In the genomic region with DNA sequence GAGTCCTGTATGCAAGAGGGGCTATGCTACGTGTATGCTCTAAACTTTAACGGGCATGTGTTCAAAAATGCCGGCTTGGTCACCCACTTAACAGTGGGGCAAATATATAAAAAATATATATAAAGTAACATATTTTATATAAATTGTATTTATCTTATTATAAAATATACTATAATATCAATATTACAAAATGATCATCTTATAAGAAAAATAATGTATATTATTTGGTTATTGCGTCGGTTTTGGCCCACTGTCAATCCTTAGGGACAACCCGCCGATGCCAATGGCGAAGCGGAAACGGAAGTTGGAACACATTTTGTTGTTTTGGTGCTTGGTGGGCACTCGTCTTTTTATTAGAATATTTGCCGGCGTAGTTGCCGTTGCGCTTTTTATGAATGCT, we compare ENCODE assay signal across 2 fruit fly cellular contexts.
A peak's percentile ranks its signal among the peaks of the same experiment; 100 is the strongest.
TF ChIP-seq lines count a peak whose summit lies in the region.

No protein-coding gene starts in this region.

TF ChIP-seq in whole organism, embryonic, 481 proteins besides CTCF, POLR2A, EP300 and RAD21 (continued from another document and continues in another):
- TF ChIP-seq wor (GFP tag; IDR thresholded peaks at IDR 0.05; lab: Robert Waterston, UW) = no peak
- TF ChIP-seq CG30431 (GFP tag; optimal IDR thresholded peaks at IDR 0.05; lab: Kevin White, UChicago) = no peak
- no peak for TF ChIP-seq Rx (GFP tag; IDR thresholded peaks at IDR 0.05; lab: Robert Waterston, UW)
- no peak for TF ChIP-seq CG14667 (GFP tag; IDR thresholded peaks at IDR 0.05; lab: Robert Waterston, UW)
- peak; percentile 1 for TF ChIP-seq CG3407 (GFP tag; optimal IDR thresholded peaks at IDR 0.05; lab: Kevin White, UChicago)
- TF ChIP-seq TFAM (GFP tag; optimal IDR thresholded peaks at IDR 0.05; lab: Kevin White, UChicago) = no peak
- no peak for TF ChIP-seq CG10321 (GFP tag; IDR thresholded peaks at IDR 0.05; lab: Robert Waterston, UW)
- no peak for TF ChIP-seq Med (GFP tag; lab: Kevin White, UChicago)
- TF ChIP-seq fd96Cb (tag; optimal IDR thresholded peaks at IDR 0.05; lab: Kevin White, UChicago) = peak; percentile 12
- peak in 1 of 3 experiments; percentile 20 for TF ChIP-seq lola (GFP tag; optimal IDR thresholded peaks at IDR 0.05; lab: Kevin White, UChicago)
- peak; percentile 34 for TF ChIP-seq CG17829 (tag; optimal IDR thresholded peaks at IDR 0.05; lab: Kevin White, UChicago)
- no peak for TF ChIP-seq Max (GFP tag; optimal IDR thresholded peaks at IDR 0.05; lab: Kevin White, UChicago)
- TF ChIP-seq CG4820 (GFP tag; optimal IDR thresholded peaks at IDR 0.05; lab: Kevin White, UChicago) = no peak
- no peak for TF ChIP-seq NFAT (GFP tag; IDR thresholded peaks at IDR 0.05; lab: Robert Waterston, UW)
- TF ChIP-seq CG15011 (GFP tag; optimal IDR thresholded peaks at IDR 0.05; lab: Kevin White, UChicago) = no peak
- no peak for TF ChIP-seq Aef1 (GFP tag; IDR thresholded peaks at IDR 0.05; lab: Robert Waterston, UW)
- TF ChIP-seq gce (GFP tag; IDR thresholded peaks at IDR 0.05; lab: Robert Waterston, UW) = no peak
- no peak for TF ChIP-seq esg (GFP tag; conservative IDR thresholded peaks at IDR 0.05; lab: Robert Waterston, UW)
- TF ChIP-seq Neu2 (GFP tag; optimal IDR thresholded peaks at IDR 0.05; lab: Kevin White, UChicago; ENCODE audit: borderline replicate concordance) = no peak
- TF ChIP-seq Hmr (GFP tag; optimal IDR thresholded peaks at IDR 0.05; lab: Kevin White, UChicago) = peak; percentile 51
- no peak for TF ChIP-seq CG10959 (GFP tag; IDR thresholded peaks at IDR 0.05; lab: Robert Waterston, UW)
- TF ChIP-seq CG7963 (GFP tag; IDR thresholded peaks at IDR 0.05; lab: Robert Waterston, UW; ENCODE audit: partially characterized antibody) = no peak
- TF ChIP-seq BtbVII (GFP tag; optimal IDR thresholded peaks at IDR 0.05; lab: Kevin White, UChicago) = peak; percentile 56
- no peak for TF ChIP-seq gsb (GFP tag; IDR thresholded peaks at IDR 0.05; lab: Robert Waterston, UW)
- TF ChIP-seq CG12659 (GFP tag; optimal IDR thresholded peaks at IDR 0.05; lab: Kevin White, UChicago) = peak; percentile 2
- TF ChIP-seq MESR4 (GFP tag; optimal IDR thresholded peaks at IDR 0.05; lab: Kevin White, UChicago) = no peak
- peak; percentile 6 for TF ChIP-seq ac (GFP tag; optimal IDR thresholded peaks at IDR 0.05; lab: Kevin White, UChicago)
- no peak for TF ChIP-seq slp2 (GFP tag; optimal IDR thresholded peaks at IDR 0.05; lab: Kevin White, UChicago)
- TF ChIP-seq CG9876 (GFP tag; optimal IDR thresholded peaks at IDR 0.05; lab: Kevin White, UChicago) = no peak
- no peak for TF ChIP-seq lmd (GFP tag; IDR thresholded peaks at IDR 0.05; lab: Robert Waterston, UW)
- TF ChIP-seq caup (GFP tag; optimal IDR thresholded peaks at IDR 0.05; lab: Kevin White, UChicago; ENCODE audit: severe bottlenecking) = no peak
- no peak for TF ChIP-seq CG12744 (GFP tag; optimal IDR thresholded peaks at IDR 0.05; lab: Kevin White, UChicago)
- peak; percentile 7 for TF ChIP-seq CG5180 (GFP tag; optimal IDR thresholded peaks at IDR 0.05; lab: Kevin White, UChicago)
- no peak for TF ChIP-seq mirr (GFP tag; optimal IDR thresholded peaks at IDR 0.05; lab: Kevin White, UChicago)
- peak; percentile 50; the same call in 1 of the 3 replicates for TF ChIP-seq CG17361 (GFP tag; IDR thresholded peaks at IDR 0.05; lab: Robert Waterston, UW)
- no peak for TF ChIP-seq sna (GFP tag; IDR thresholded peaks at IDR 0.05; lab: Robert Waterston, UW; ENCODE audit: partially characterized antibody)
- no peak for TF ChIP-seq Hey (tag; optimal IDR thresholded peaks at IDR 0.05; lab: Kevin White, UChicago)
- no peak for TF ChIP-seq Mrtf (GFP tag; IDR thresholded peaks at IDR 0.05; lab: Robert Waterston, UW)
- TF ChIP-seq Nf-YC (tag; optimal IDR thresholded peaks at IDR 0.05; lab: Kevin White, UChicago) = no peak
- TF ChIP-seq sima (GFP tag; optimal IDR thresholded peaks at IDR 0.05; lab: Kevin White, UChicago) = no peak
- no peak for TF ChIP-seq Drgx (GFP tag; IDR thresholded peaks at IDR 0.05; lab: Robert Waterston, UW)
- no peak for TF ChIP-seq Sry-δ (GFP tag; optimal IDR thresholded peaks at IDR 0.05; lab: Kevin White, UChicago)
- peak; percentile 43 for TF ChIP-seq trem (tag; optimal IDR thresholded peaks at IDR 0.05; lab: Kevin White, UChicago)
- TF ChIP-seq CG9797 (GFP tag; optimal IDR thresholded peaks at IDR 0.05; lab: Kevin White, UChicago) = no peak
- TF ChIP-seq CG11085 (GFP tag; IDR thresholded peaks at IDR 0.05; lab: Robert Waterston, UW) = no peak
- TF ChIP-seq CG17328 (GFP tag; IDR thresholded peaks at IDR 0.05; lab: Robert Waterston, UW) = peak; percentile 52
- TF ChIP-seq CG1603 (tag; optimal IDR thresholded peaks at IDR 0.05; lab: Kevin White, UChicago) = no peak
- no peak for TF ChIP-seq usp (GFP tag; optimal IDR thresholded peaks at IDR 0.05; lab: Kevin White, UChicago)
- TF ChIP-seq CG5245 (GFP tag; optimal IDR thresholded peaks at IDR 0.05; lab: Kevin White, UChicago) = no peak
- TF ChIP-seq fru (optimal IDR thresholded peaks at IDR 0.05; lab: Kevin White, UChicago) = no peak
- no peak for TF ChIP-seq CG2120 (GFP tag; optimal IDR thresholded peaks at IDR 0.05; lab: Kevin White, UChicago)
- peak; percentile 53 for TF ChIP-seq Hand (GFP tag; optimal IDR thresholded peaks at IDR 0.05; lab: Kevin White, UChicago)
- TF ChIP-seq chm (GFP tag; IDR thresholded peaks at IDR 0.05; lab: Robert Waterston, UW) = no peak
- TF ChIP-seq H15 (GFP tag; IDR thresholded peaks at IDR 0.05; lab: Robert Waterston, UW) = no peak
- TF ChIP-seq Hr39 (optimal IDR thresholded peaks at IDR 0.05; lab: Kevin White, UChicago) = no peak
- TF ChIP-seq Awh (GFP tag; IDR thresholded peaks at IDR 0.05; lab: Robert Waterston, UW) = no peak; the same call in 1 of the 2 replicates
- no peak for TF ChIP-seq seq (GFP tag; IDR thresholded peaks at IDR 0.05; lab: Robert Waterston, UW)
- peak; percentile 47 for TF ChIP-seq CG13296 (GFP tag; optimal IDR thresholded peaks at IDR 0.05; lab: Kevin White, UChicago)
- TF ChIP-seq CG10462 (GFP tag; optimal IDR thresholded peaks at IDR 0.05; lab: Kevin White, UChicago) = no peak
- peak; percentile 7 for TF ChIP-seq tio (GFP tag; optimal IDR thresholded peaks at IDR 0.05; lab: Kevin White, UChicago)
- peak; percentile 16 for TF ChIP-seq Fer3 (tag; optimal IDR thresholded peaks at IDR 0.05; lab: Kevin White, UChicago)
- TF ChIP-seq crc (GFP tag; optimal IDR thresholded peaks at IDR 0.05; lab: Kevin White, UChicago) = no peak
- TF ChIP-seq unpg (GFP tag; optimal IDR thresholded peaks at IDR 0.05; lab: Kevin White, UChicago) = peak; percentile 51
- no peak for TF ChIP-seq CG10654 (GFP tag; optimal IDR thresholded peaks at IDR 0.05; lab: Kevin White, UChicago)
- no peak for TF ChIP-seq YL-1 (GFP tag; optimal IDR thresholded peaks at IDR 0.05; lab: Kevin White, UChicago)
- no peak for TF ChIP-seq CG7987 (GFP tag; optimal IDR thresholded peaks at IDR 0.05; lab: Kevin White, UChicago)
- no peak for TF ChIP-seq pita (GFP tag; optimal IDR thresholded peaks at IDR 0.05; lab: Kevin White, UChicago)

TF ChIP-seq in whole organism, prepupa, 60 proteins besides CTCF, POLR2A, EP300 and RAD21 (continued from another document):
- TF ChIP-seq Ets21C (GFP tag; optimal IDR thresholded peaks at IDR 0.05; lab: Kevin White, UChicago) (no peak), CG16779 (tag; optimal IDR thresholded peaks at IDR 0.05; lab: Kevin White, UChicago) (no peak), CG6276 (GFP tag; optimal IDR thresholded peaks at IDR 0.05; lab: Kevin White, UChicago) (no peak), Sox102F (GFP tag; optimal IDR thresholded peaks at IDR 0.05; lab: Kevin White, UChicago) (no peak), CG1621 (tag; optimal IDR thresholded peaks at IDR 0.05; lab: Kevin White, UChicago) (no peak), acj6 (GFP tag; optimal IDR thresholded peaks at IDR 0.05; lab: Kevin White, UChicago) (peak; percentile 23), fd59A (GFP tag; optimal IDR thresholded peaks at IDR 0.05; lab: Kevin White, UChicago) (no peak), salr (GFP tag; optimal IDR thresholded peaks at IDR 0.05; lab: Kevin White, UChicago) (no peak), CG10669 (GFP tag; optimal IDR thresholded peaks at IDR 0.05; lab: Kevin White, UChicago) (no peak), pdm3 (GFP tag; optimal IDR thresholded peaks at IDR 0.05; lab: Kevin White, UChicago) (no peak), Eip93F (GFP tag; optimal IDR thresholded peaks at IDR 0.05; lab: Kevin White, UChicago) (no peak), eg (GFP tag; IDR thresholded peaks at IDR 0.05; lab: Robert Waterston, UW) (no peak), CG8319 (GFP tag; optimal IDR thresholded peaks at IDR 0.05; lab: Kevin White, UChicago) (no peak), fkh (GFP tag; optimal IDR thresholded peaks at IDR 0.05; lab: Kevin White, UChicago) (no peak), CG4318 (GFP tag; optimal IDR thresholded peaks at IDR 0.05; lab: Kevin White, UChicago) (no peak), CG6854 (GFP tag; optimal IDR thresholded peaks at IDR 0.05; lab: Kevin White, UChicago) (no peak), net (GFP tag; optimal IDR thresholded peaks at IDR 0.05; lab: Kevin White, UChicago) (no peak), cyc (GFP tag; optimal IDR thresholded peaks at IDR 0.05; lab: Kevin White, UChicago) (no peak)
